Fruit fly (Drosophila melanogaster) whole organism, embryonic: ENCODE data around the gene Muc30E.

Experiments
- Adf1 ChIP-seq: fragments of 200-800 bp; sonication (Bioruptor generic); IDR thresholded peaks from 2 replicates; pipeline ENCODE4 v1.3.6; 2022; ENCODE audit warnings: missing biosample characterization, missing genetic modification characterization
- Bteb2 ChIP-seq: fragments of 200-800 bp; sonication (Bioruptor generic); optimal IDR thresholded peaks from 2 replicates; lab custom pipeline; 2016; ENCODE audit warnings: missing biosample characterization, missing genetic modification characterization
- CG11723 ChIP-seq: fragments of 200-800 bp; sonication (Bioruptor generic); optimal IDR thresholded peaks from 2 replicates; lab custom pipeline; 2017; ENCODE audit warnings: missing biosample characterization, mild to moderate bottlenecking, missing genetic modification characterization
- CG13424 ChIP-seq: fragments of 200-800 bp; sonication (Bioruptor generic); optimal IDR thresholded peaks from 2 replicates; lab custom pipeline; 2019; ENCODE audit warnings: missing biosample characterization, mild to moderate bottlenecking, missing genetic modification characterization, moderate library complexity
- CG13894 ChIP-seq: fragments of 200-800 bp; sonication (Bioruptor generic); optimal IDR thresholded peaks from 3 replicates; lab custom pipeline; 2018; ENCODE audit warnings: missing biosample characterization, mild to moderate bottlenecking, missing genetic modification characterization, moderate library complexity
- CG1529 ChIP-seq: fragments of 200-800 bp; sonication (Bioruptor generic); optimal IDR thresholded peaks from 3 replicates; lab custom pipeline; 2018; ENCODE audit warnings: missing biosample characterization, missing genetic modification characterization
- CG16779 ChIP-seq: fragments of 200-800 bp; sonication (Bioruptor generic); IDR thresholded peaks from 2 replicates; pipeline ENCODE4 v1.3.6; 2022; ENCODE audit warnings: missing biosample characterization, missing genetic modification characterization
- CG17328 ChIP-seq: fragments of 200-800 bp; sonication (Bioruptor generic); IDR thresholded peaks from 2 replicates; pipeline ENCODE4 v1.3.6; 2022; ENCODE audit warnings: missing biosample characterization, missing genetic modification characterization
- CG18619 ChIP-seq: fragments of 200-800 bp; sonication (Bioruptor generic); optimal IDR thresholded peaks from 3 replicates; lab custom pipeline; 2017; ENCODE audit warnings: missing biosample characterization, mild to moderate bottlenecking, missing genetic modification characterization
- CG2202 ChIP-seq: fragments of 200-800 bp; sonication (Bioruptor generic); optimal IDR thresholded peaks from 2 replicates; lab custom pipeline; 2018; ENCODE audit warnings: missing biosample characterization, mild to moderate bottlenecking, missing genetic modification characterization
- CG30431 ChIP-seq: fragments of 200-800 bp; sonication (Bioruptor generic); optimal IDR thresholded peaks from 2 replicates; lab custom pipeline; 2017; ENCODE audit warnings: missing biosample characterization, missing genetic modification characterization
- CG3065 ChIP-seq: fragments of 200-800 bp; sonication (Bioruptor generic); optimal IDR thresholded peaks from 2 replicates; lab custom pipeline; 2016; ENCODE audit warnings: missing biosample characterization, missing genetic modification characterization
- CG6791 ChIP-seq: fragments of 200-800 bp; sonication (Bioruptor generic); IDR thresholded peaks from 3 replicates; pipeline ENCODE4 v1.3.6; 2022; ENCODE audit warnings: missing biosample characterization, missing genetic modification characterization; ENCODE audit not compliant: partially characterized antibody
- CG8290 ChIP-seq, 3 experiments: fragments of 200-800 bp; sonication (Bioruptor generic); optimal IDR thresholded peaks; 2 replicates each; lab custom pipeline; 2016 to 2019; ENCODE audit warnings: missing biosample characterization in 3 of 3, missing genetic modification characterization in 3 of 3, mild to moderate bottlenecking in 2 of 3, moderate library complexity in 1 of 3
- CrebB ChIP-seq: fragments of 200-800 bp; sonication (Bioruptor generic); optimal IDR thresholded peaks from 3 replicates; lab custom pipeline; 2018; ENCODE audit warnings: missing biosample characterization, mild to moderate bottlenecking, missing genetic modification characterization
- Dref ChIP-seq: fragments of 200-800 bp; sonication (Bioruptor generic); IDR thresholded peaks from 2 replicates; pipeline ENCODE4 v1.3.6; 2022; ENCODE audit warnings: missing biosample characterization, missing genetic modification characterization
- ERR ChIP-seq: fragments of 200-800 bp; sonication (Bioruptor generic); optimal IDR thresholded peaks from 2 replicates; lab custom pipeline; 2016; ENCODE audit warnings: missing biosample characterization, missing genetic modification characterization
- H2.0 ChIP-seq: fragments of 200-800 bp; sonication (Bioruptor generic); IDR thresholded peaks from 2 replicates; pipeline ENCODE4 v1.3.6; 2022; ENCODE audit warnings: missing biosample characterization, missing genetic modification characterization
- HHEX ChIP-seq: fragments of 200-800 bp; sonication (Bioruptor generic); optimal IDR thresholded peaks from 3 replicates; lab custom pipeline; 2017; ENCODE audit warnings: missing biosample characterization, mild to moderate bottlenecking, missing genetic modification characterization, missing genetic modification reagents
- HLH3B ChIP-seq: fragments of 200-800 bp; sonication (Bioruptor generic); IDR thresholded peaks from 2 replicates; pipeline ENCODE4 v1.3.6; 2022; ENCODE audit warnings: missing biosample characterization, missing genetic modification characterization
- Hmr ChIP-seq: fragments of 200-800 bp; sonication (Bioruptor generic); optimal IDR thresholded peaks from 3 replicates; lab custom pipeline; 2017; ENCODE audit warnings: mild to moderate bottlenecking, missing biosample characterization, missing genetic modification reagents, missing genetic modification characterization
- Hsf ChIP-seq: fragments of 200-800 bp; sonication (Bioruptor generic); optimal IDR thresholded peaks from 3 replicates; lab custom pipeline; 2016; ENCODE audit warnings: missing biosample characterization, missing genetic modification characterization
- Jarid2 ChIP-seq: fragments of 200-800 bp; sonication (Bioruptor generic); optimal IDR thresholded peaks from 3 replicates; lab custom pipeline; 2017; ENCODE audit warnings: mild to moderate bottlenecking, missing biosample characterization, missing genetic modification reagents, missing genetic modification characterization
- Mrtf ChIP-seq: fragments of 200-800 bp; sonication (Bioruptor generic); IDR thresholded peaks from 3 replicates; pipeline ENCODE4 v1.3.6; 2022; ENCODE audit warnings: missing biosample characterization, missing genetic modification characterization
- Nf-YB ChIP-seq: fragments of 200-800 bp; sonication (Bioruptor generic); optimal IDR thresholded peaks from 3 replicates; lab custom pipeline; 2019; ENCODE audit warnings: missing biosample characterization, mild to moderate bottlenecking, missing genetic modification characterization, moderate library complexity
- Ptx1 ChIP-seq: fragments of 200-800 bp; sonication (Bioruptor generic); IDR thresholded peaks from 2 replicates; pipeline ENCODE4 v1.3.6; 2022; ENCODE audit warnings: missing biosample characterization, missing genetic modification characterization
- Ravus ChIP-seq: fragments of 200-800 bp; sonication (Bioruptor generic); IDR thresholded peaks from 2 replicates; pipeline ENCODE4 v1.3.6; 2022; ENCODE audit warnings: missing biosample characterization, missing genetic modification characterization
- bbx ChIP-seq: fragments of 200-800 bp; sonication (Bioruptor generic); IDR thresholded peaks from 2 replicates; pipeline ENCODE4 v1.3.6; 2022; ENCODE audit warnings: missing biosample characterization, missing genetic modification characterization; ENCODE audit not compliant: partially characterized antibody
- croc ChIP-seq: fragments of 200-800 bp; sonication (Bioruptor generic); conservative IDR thresholded peaks from 3 replicates; pipeline ENCODE4 v1.3.6; 2022; ENCODE audit warnings: missing biosample characterization, missing genetic modification characterization
- dmrt99B ChIP-seq: fragments of 200-800 bp; sonication (Bioruptor generic); optimal IDR thresholded peaks from 2 replicates; lab custom pipeline; 2018; ENCODE audit warnings: missing biosample characterization, mild to moderate bottlenecking, missing genetic modification characterization, moderate library complexity
- dysf ChIP-seq: fragments of 200-800 bp; sonication (Bioruptor generic); IDR thresholded peaks from 3 replicates; pipeline ENCODE4 v1.3.6; 2022; ENCODE audit warnings: missing biosample characterization, missing genetic modification characterization
- hb ChIP-seq: fragments of 200-800 bp; sonication (Bioruptor generic); IDR thresholded peaks from 3 replicates; pipeline ENCODE4 v1.3.6; 2022; ENCODE audit warnings: missing biosample characterization, missing genetic modification characterization; ENCODE audit not compliant: partially characterized antibody
- hkb ChIP-seq, 2 experiments: fragments of 200-800 bp in 1 of 2; fragments of >200 bp in 1 of 2; sonication (Bioruptor generic) in 1 of 2; IDR thresholded peaks in 1 of 2; optimal IDR thresholded peaks in 1 of 2; 2 replicates each; pipeline versions ENCODE4 v1.3.6 to Lab custom; 2017 to 2022; ENCODE audit warnings: missing biosample characterization in 1 of 2, missing genetic modification characterization in 1 of 2
- lilli ChIP-seq: fragments of 200-800 bp; sonication (Bioruptor generic); optimal IDR thresholded peaks from 3 replicates; lab custom pipeline; 2016; ENCODE audit warnings: missing biosample characterization, missing genetic modification characterization
- lmd ChIP-seq: fragments of 200-800 bp; sonication (Bioruptor generic); IDR thresholded peaks from 2 replicates; pipeline ENCODE4 v1.3.6; 2022; ENCODE audit warnings: missing biosample characterization, missing genetic modification characterization
- nmo ChIP-seq: fragments of 200-800 bp; sonication (Bioruptor generic); optimal IDR thresholded peaks from 2 replicates; lab custom pipeline; 2018; ENCODE audit warnings: missing biosample characterization, mild to moderate bottlenecking, missing genetic modification characterization, moderate library complexity
- phol ChIP-seq: fragments of 200-800 bp; sonication (Bioruptor generic); optimal IDR thresholded peaks from 3 replicates; lab custom pipeline; 2018; ENCODE audit warnings: missing biosample characterization, mild to moderate bottlenecking, missing genetic modification characterization, moderate library complexity
- psq ChIP-seq: fragments of 200-800 bp; sonication (Bioruptor generic); optimal IDR thresholded peaks from 2 replicates; lab custom pipeline; 2017; ENCODE audit warnings: missing biosample characterization, missing genetic modification characterization
- ranshi ChIP-seq: fragments of 200-800 bp; sonication (Bioruptor generic); IDR thresholded peaks from 2 replicates; pipeline ENCODE4 v1.3.6; 2022; ENCODE audit warnings: missing biosample characterization, missing genetic modification characterization
- sim ChIP-seq: fragments of 200-800 bp; sonication (Bioruptor generic); IDR thresholded peaks from 2 replicates; pipeline ENCODE4 v1.3.6; 2022; ENCODE audit warnings: missing biosample characterization, missing genetic modification characterization
- sima ChIP-seq: fragments of 200-800 bp; sonication (Bioruptor generic); optimal IDR thresholded peaks from 2 replicates; lab custom pipeline; 2016; ENCODE audit warnings: missing biosample characterization, missing genetic modification characterization
- sisA ChIP-seq: fragments of 200-800 bp; sonication (Bioruptor generic); IDR thresholded peaks from 2 replicates; pipeline ENCODE4 v1.3.6; 2022; ENCODE audit warnings: missing biosample characterization, missing genetic modification characterization
- so ChIP-seq: fragments of 200-800 bp; sonication (Bioruptor generic); IDR thresholded peaks from 3 replicates; pipeline ENCODE4 v1.3.6; 2022; ENCODE audit warnings: missing biosample characterization, missing genetic modification characterization
- tin ChIP-seq: fragments of 200-800 bp; sonication (Bioruptor generic); optimal IDR thresholded peaks from 3 replicates; lab custom pipeline; 2016; ENCODE audit warnings: missing biosample characterization, missing genetic modification characterization
- trem ChIP-seq: fragments of 200-800 bp; optimal IDR thresholded peaks from 3 replicates; lab custom pipeline; 2019; ENCODE audit warnings: missing biosample characterization, mild to moderate bottlenecking, missing genetic modification characterization, moderate library complexity
- tup ChIP-seq: fragments of 200-800 bp; sonication (Bioruptor generic); optimal IDR thresholded peaks from 2 replicates; lab custom pipeline; 2016; ENCODE audit warnings: missing biosample characterization, mild to moderate bottlenecking, missing genetic modification characterization, moderate library complexity
- zfh1 ChIP-seq: fragments of 200-800 bp; sonication (Bioruptor generic); IDR thresholded peaks from 3 replicates; pipeline ENCODE4 v1.3.6; 2022; ENCODE audit warnings: missing biosample characterization, missing genetic modification characterization

Gene Muc30E

dm6 chr2L:9918020-9918959, 15.4 kb upstream of the Muc30E start, which contains the start of the genes CG5885 and CG4598:
Gene CG5885, minus strand, starts transcription at chr2L:9918330.
Gene CG4598, plus strand, starts transcription at chr2L:9918618.
- peak; percentile 69 for TF ChIP-seq hb (GFP tag; lab: Robert Waterston, UW)
- peak; percentile 38 for TF ChIP-seq Hsf (GFP tag; lab: Kevin White, UChicago)
- TF ChIP-seq CG30431 (GFP tag; lab: Kevin White, UChicago): peak; percentile 15
- TF ChIP-seq tin (GFP tag; lab: Kevin White, UChicago): peak; percentile 48
- peak; percentile 65 for TF ChIP-seq dmrt99B (tag; lab: Kevin White, UChicago)
- TF ChIP-seq tup (GFP tag; lab: Kevin White, UChicago): peak; percentile 40
- TF ChIP-seq sisA (GFP tag; lab: Robert Waterston, UW): peak; percentile 73
- TF ChIP-seq sim (GFP tag; lab: Robert Waterston, UW): no peak; the same call in 1 of the 2 replicates
- TF ChIP-seq hkb (optimal IDR thresholded peaks at IDR 0.05; lab: Kevin White, UChicago): no peak
- TF ChIP-seq hkb (GFP tag; IDR thresholded peaks at IDR 0.05; lab: Robert Waterston, UW): peak; percentile 84
- TF ChIP-seq croc (GFP tag; lab: Robert Waterston, UW): 0 out of 3 replicates have a peak, but pooled peaks have one; percentile 25
- no peak for TF ChIP-seq ERR
- peak; percentile 78 for TF ChIP-seq CG13424 (tag; lab: Kevin White, UChicago)
- peak; percentile 44; the same call in 1 of the 3 replicates for TF ChIP-seq so (GFP tag; lab: Robert Waterston, UW)
- TF ChIP-seq Hmr: peak; percentile 75
- peak; percentile 46 for TF ChIP-seq CG8290 (GFP tag; optimal IDR thresholded peaks at IDR 0.05; lab: Kevin White, UChicago)
- peak in 1 of 2 experiments; percentile 76 for TF ChIP-seq CG8290 (tag; optimal IDR thresholded peaks at IDR 0.05; lab: Kevin White, UChicago)
- peak; percentile 53 for TF ChIP-seq CG13894 (tag; lab: Kevin White, UChicago)
- TF ChIP-seq H2.0: peak; percentile 65; the same call in 1 of the 2 replicates
- TF ChIP-seq dysf: peak; percentile 72; the same call in 2 of the 3 replicates
- TF ChIP-seq CG2202 (tag; lab: Kevin White, UChicago): peak; percentile 47
- TF ChIP-seq lilli (GFP tag; lab: Kevin White, UChicago): peak; percentile 80
- TF ChIP-seq Adf1 (GFP tag; lab: Robert Waterston, UW): peak; percentile 50
- TF ChIP-seq CG1529 (GFP tag; lab: Kevin White, UChicago): peak; percentile 49
- TF ChIP-seq ranshi (GFP tag; lab: Robert Waterston, UW): peak; percentile 78
- no peak for TF ChIP-seq CG3065 (GFP tag; lab: Kevin White, UChicago)
- peak; percentile 42 for TF ChIP-seq psq (GFP tag; lab: Kevin White, UChicago)
- peak; percentile 81 for TF ChIP-seq bbx (GFP tag; lab: Robert Waterston, UW)
- peak; percentile 38 for TF ChIP-seq HHEX (GFP tag; lab: Kevin White, UChicago)
- TF ChIP-seq Nf-YB (GFP tag; lab: Kevin White, UChicago): peak; percentile 42
- TF ChIP-seq sima (GFP tag; lab: Kevin White, UChicago): no peak
- TF ChIP-seq Jarid2 (GFP tag; lab: Kevin White, UChicago): no peak
- peak; percentile 23 for TF ChIP-seq trem
- TF ChIP-seq nmo: peak; percentile 61
- TF ChIP-seq phol: peak; percentile 69
- 0 out of 2 replicates have a peak, but pooled peaks have one; percentile 13 for TF ChIP-seq CG16779 (GFP tag; lab: Robert Waterston, UW)
- TF ChIP-seq CG6791 (GFP tag; lab: Robert Waterston, UW): peak; percentile 78
- TF ChIP-seq CrebB (tag; lab: Kevin White, UChicago): peak; percentile 59
- peak; percentile 62 for TF ChIP-seq Ptx1 (GFP tag; lab: Robert Waterston, UW)
- peak; percentile 94 for TF ChIP-seq Dref (GFP tag; lab: Robert Waterston, UW)
- peak; percentile 31 for TF ChIP-seq Ravus (GFP tag; lab: Robert Waterston, UW)
- peak; percentile 65; the same call in 2 of the 3 replicates for TF ChIP-seq Mrtf
- peak; percentile 15 for TF ChIP-seq Bteb2 (GFP tag; lab: Kevin White, UChicago)
- no peak; the same call in 1 of the 2 replicates for TF ChIP-seq HLH3B (GFP tag; lab: Robert Waterston, UW)
- TF ChIP-seq zfh1: peak; percentile 69
- peak; percentile 70 for TF ChIP-seq CG17328 (GFP tag; lab: Robert Waterston, UW)
- peak; percentile 60; the same call in 1 of the 2 replicates for TF ChIP-seq lmd (GFP tag; lab: Robert Waterston, UW)
- TF ChIP-seq CG18619 (GFP tag; lab: Kevin White, UChicago): peak; percentile 69
- TF ChIP-seq CG11723 (GFP tag; lab: Kevin White, UChicago): peak; percentile 21
